Fruit fly (Drosophila melanogaster): ENCODE measurements around the gene Galt.

dm6 chr2L:6649085-6649754 lies 18.6 kb downstream of the Galt start, which contains the start of the genes CG31635 and Tango1:
- TF ChIP-seq CG8478 (optimal IDR thresholded peaks at IDR 0.05) (no peak), psq (optimal IDR thresholded peaks at IDR 0.05) (no peak), usp (GFP tag; optimal IDR thresholded peaks at IDR 0.05) (no peak)
